Worm (Caenorhabditis elegans): ENCODE data around the gene chup-1.

DNA sequence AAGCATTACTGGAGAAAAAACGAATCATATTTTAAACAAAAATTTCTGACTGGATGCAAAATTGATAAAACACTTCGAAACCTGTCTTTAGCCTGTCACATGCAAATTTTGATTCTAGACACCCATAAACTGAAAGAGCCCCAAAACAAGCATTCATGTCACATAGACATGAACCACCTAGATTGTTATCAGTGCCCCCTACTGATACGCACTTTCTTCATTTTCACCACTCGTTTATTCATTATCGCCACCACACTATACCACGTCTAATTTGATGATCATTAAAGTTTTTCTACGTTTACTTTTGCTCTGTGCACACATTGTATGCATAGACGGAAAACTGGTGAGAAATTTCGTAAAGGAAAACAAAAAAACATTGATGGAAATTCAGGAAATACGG, 20.0 kb downstream of the chup-1 start, which contains the start of gene cnnm-2:
- no peak for TF ChIP-seq elt-3 (tag; optimal IDR thresholded peaks at IDR 0.05)
- no peak for TF ChIP-seq nhr-237 (tag; optimal IDR thresholded peaks at IDR 0.05)
- TF ChIP-seq ztf-11 (tag; optimal IDR thresholded peaks at IDR 0.05) = no peak
- TF ChIP-seq nhr-76 (tag; optimal IDR thresholded peaks at IDR 0.05) = no peak

All from whole organism, mixed stage, embryonic.